Fruit fly (Drosophila melanogaster) S2 (cell line): ENCODE measurements around the gene Hsp67Ba.

ENCODE experiments used
- CG8478 ChIP-seq: fragments of >200 bp; optimal IDR thresholded peaks from 2 replicates; lab custom pipeline; 2018
- CTCF ChIP-seq, 2 experiments: fragments of >200 bp; optimal IDR thresholded peaks; 2 replicates each; lab custom pipeline; 2018

DNA sequence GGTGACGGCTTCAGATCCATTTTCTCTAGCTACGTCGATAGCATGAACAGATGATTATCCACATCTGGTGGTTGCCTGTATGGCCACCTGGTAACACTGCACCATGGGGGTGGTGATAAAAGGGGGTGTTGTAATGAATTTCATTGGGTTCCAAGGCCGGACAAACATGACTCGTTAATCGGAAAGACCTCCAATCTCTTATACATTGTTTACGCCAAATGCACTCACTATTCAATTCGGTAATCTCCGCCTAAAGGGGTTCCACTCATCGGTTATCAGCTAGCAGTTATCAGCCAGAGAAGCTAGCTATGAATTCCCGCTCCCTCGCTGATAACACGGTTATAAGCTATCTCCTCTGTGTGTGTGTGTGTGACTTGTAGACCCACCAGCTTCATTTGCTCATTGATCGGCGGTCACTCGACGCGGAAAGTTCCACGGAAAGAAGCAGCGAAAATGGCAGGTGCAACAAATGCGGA lies 19.1 kb downstream of the Hsp67Ba start, which contains the start of gene Pdxk:
- no peak for TF ChIP-seq CTCF (optimal IDR thresholded peaks at IDR 0.05; lab: Kevin White, UChicago)
- no peak for TF ChIP-seq CG8478
